Worm (Caenorhabditis elegans): ENCODE results near the gene F52C12.2.

DNA sequence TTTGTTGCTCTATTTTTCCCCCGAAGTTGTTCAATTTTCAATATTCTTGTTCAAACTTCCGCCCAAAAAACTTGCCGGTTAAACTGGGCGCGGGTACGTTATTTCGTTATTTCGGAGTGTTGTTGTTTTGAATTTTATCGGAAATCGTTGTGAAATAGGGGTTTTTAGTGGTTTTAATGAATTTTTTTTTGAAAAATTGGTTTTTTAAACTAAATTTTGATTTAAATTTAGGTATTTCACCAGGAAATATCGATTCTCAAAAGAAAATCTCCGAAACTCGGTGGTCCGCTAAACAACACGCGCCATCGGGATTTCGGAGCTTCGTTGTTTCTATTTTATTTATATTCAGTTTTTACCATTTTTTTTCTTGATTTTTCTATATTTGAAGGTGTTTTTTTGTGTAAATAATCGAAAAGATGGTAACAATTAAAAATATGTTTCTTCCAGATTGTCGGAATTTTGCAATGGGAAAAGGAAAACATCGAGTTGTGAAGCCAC, at the start of gene F52C12.2:
- TF ChIP-seq ceh-43 (GFP tag; optimal IDR thresholded peaks at IDR 0.05) (no peak), nhr-12 (tag; optimal IDR thresholded peaks at IDR 0.05) (no peak), unc-62 (GFP tag; optimal IDR thresholded peaks at IDR 0.05) (no peak), nhr-76 (tag; optimal IDR thresholded peaks at IDR 0.05) (no peak), lin-32 (GFP tag; optimal IDR thresholded peaks at IDR 0.05) (no peak), pha-4 (tag; optimal IDR thresholded peaks at IDR 0.05) (no peak), nhr-2 (tag; optimal IDR thresholded peaks at IDR 0.05) (no peak), elt-3 (tag; optimal IDR thresholded peaks at IDR 0.05) (no peak), blmp-1 (tag; optimal IDR thresholded peaks at IDR 0.05) (no peak), zip-8 (tag; optimal IDR thresholded peaks at IDR 0.05) (no peak), cnd-1 (tag; optimal IDR thresholded peaks at IDR 0.05) (no peak), nhr-237 (tag; optimal IDR thresholded peaks at IDR 0.05) (no peak), unc-39 (tag; optimal IDR thresholded peaks at IDR 0.05) (no peak), nhr-28 (tag; optimal IDR thresholded peaks at IDR 0.05) (no peak)
